Fruit fly (Drosophila melanogaster) whole organism, pupa: ENCODE data around the gene KLHL18.
A peak's percentile ranks its signal among the peaks of the same experiment; 100 is the strongest.

Experiments used
- CG10348 ChIP-seq: fragments of 200-800 bp; sonication (Bioruptor generic); IDR thresholded peaks from 2 replicates; pipeline ENCODE4 v1.3.6; 2022; ENCODE audit warnings: missing biosample characterization, missing genetic modification characterization
- CG12605 ChIP-seq: fragments of 200-800 bp; sonication (Bioruptor generic); IDR thresholded peaks from 2 replicates; pipeline ENCODE4 v1.3.6; 2022; ENCODE audit warnings: missing biosample characterization, missing genetic modification characterization
- CG13204 ChIP-seq: fragments of 200-800 bp; sonication (Bioruptor generic); optimal IDR thresholded peaks from 2 replicates; lab custom pipeline; 2018; ENCODE audit warnings: missing biosample characterization, mild to moderate bottlenecking, missing genetic modification characterization, moderate library complexity
- CG14655 ChIP-seq: fragments of 200-800 bp; sonication (Bioruptor generic); optimal IDR thresholded peaks from 3 replicates; lab custom pipeline; 2017; ENCODE audit warnings: mild to moderate bottlenecking, missing biosample characterization, missing genetic modification reagents, missing genetic modification characterization
- CG15710 ChIP-seq: fragments of 200-800 bp; sonication (Bioruptor generic); optimal IDR thresholded peaks from 2 replicates; lab custom pipeline; 2018; ENCODE audit warnings: missing biosample characterization, mild to moderate bottlenecking, missing genetic modification characterization, moderate library complexity
- CG17806 ChIP-seq: fragments of 200-800 bp; sonication (Bioruptor generic); optimal IDR thresholded peaks from 2 replicates; lab custom pipeline; 2018; ENCODE audit warnings: missing biosample characterization, mild to moderate bottlenecking, missing genetic modification characterization, moderate library complexity
- CG32121 ChIP-seq: fragments of 200-800 bp; sonication (Bioruptor generic); IDR thresholded peaks from 2 replicates; pipeline ENCODE4 v1.3.6; 2022; ENCODE audit warnings: missing biosample characterization, missing genetic modification characterization
- CG34367 ChIP-seq: fragments of 200-800 bp; sonication (Bioruptor generic); optimal IDR thresholded peaks from 2 replicates; lab custom pipeline; 2018; ENCODE audit warnings: missing biosample characterization, mild to moderate bottlenecking, missing genetic modification characterization
- CG4496 ChIP-seq: fragments of 200-800 bp; sonication (Bioruptor generic); IDR thresholded peaks from 3 replicates; pipeline ENCODE4 v1.3.6; 2022; ENCODE audit warnings: missing biosample characterization, missing genetic modification characterization
- CG8159 ChIP-seq: fragments of 200-800 bp; sonication (Bioruptor generic); optimal IDR thresholded peaks from 3 replicates; lab custom pipeline; 2018; ENCODE audit warnings: missing biosample characterization, mild to moderate bottlenecking, missing genetic modification characterization, moderate library complexity
- CG8301 ChIP-seq: fragments of 200-800 bp; sonication (Bioruptor generic); optimal IDR thresholded peaks from 2 replicates; lab custom pipeline; 2018; ENCODE audit warnings: missing biosample characterization, mild to moderate bottlenecking, missing genetic modification characterization
- CG9948 ChIP-seq: fragments of 200-800 bp; sonication (Bioruptor generic); optimal IDR thresholded peaks from 2 replicates; lab custom pipeline; 2018; ENCODE audit warnings: missing biosample characterization, mild to moderate bottlenecking, missing genetic modification characterization, moderate library complexity
- D1 ChIP-seq: fragments of 200-800 bp; sonication (Bioruptor generic); optimal IDR thresholded peaks from 2 replicates; lab custom pipeline; 2018; ENCODE audit warnings: missing biosample characterization, mild to moderate bottlenecking, missing genetic modification characterization, moderate library complexity
- EcR ChIP-seq: fragments of 200-800 bp; sonication (Bioruptor generic); optimal IDR thresholded peaks from 3 replicates; lab custom pipeline; 2019; ENCODE audit warnings: missing biosample characterization, missing genetic modification characterization, mild to moderate bottlenecking, moderate library complexity, missing genetic modification reagents
- Ets98B ChIP-seq: fragments of 200-800 bp; sonication (Bioruptor generic); IDR thresholded peaks from 2 replicates; pipeline ENCODE4 v1.3.6; 2022; ENCODE audit warnings: missing biosample characterization, missing genetic modification characterization
- Pif1A ChIP-seq: fragments of 200-800 bp; sonication (Bioruptor generic); optimal IDR thresholded peaks from 3 replicates; lab custom pipeline; 2016; ENCODE audit warnings: missing biosample characterization, missing genetic modification characterization
- Pif1B ChIP-seq: fragments of 200-800 bp; sonication (Bioruptor generic); optimal IDR thresholded peaks from 3 replicates; lab custom pipeline; 2016; ENCODE audit warnings: missing biosample characterization, missing genetic modification characterization
- Snoo ChIP-seq: fragments of 200-800 bp; sonication (Bioruptor generic); optimal IDR thresholded peaks from 3 replicates; lab custom pipeline; 2017; ENCODE audit warnings: missing biosample characterization, mild to moderate bottlenecking, missing genetic modification characterization, inconsistent platforms
- fd96Ca ChIP-seq: fragments of 200-800 bp; sonication (Bioruptor generic); IDR thresholded peaks from 3 replicates; pipeline ENCODE4 v1.3.6; 2022; ENCODE audit warnings: missing biosample characterization, missing genetic modification characterization
- gl ChIP-seq: fragments of 200-800 bp; sonication (Bioruptor generic); optimal IDR thresholded peaks from 2 replicates; lab custom pipeline; 2018; ENCODE audit warnings: missing biosample characterization, mild to moderate bottlenecking, missing genetic modification characterization
- rn ChIP-seq: fragments of 200-800 bp; sonication (Bioruptor generic); IDR thresholded peaks from 2 replicates; pipeline ENCODE4 v1.3.6; 2022; ENCODE audit warnings: missing biosample characterization, missing genetic modification characterization

The KLHL18 gene

DNA sequence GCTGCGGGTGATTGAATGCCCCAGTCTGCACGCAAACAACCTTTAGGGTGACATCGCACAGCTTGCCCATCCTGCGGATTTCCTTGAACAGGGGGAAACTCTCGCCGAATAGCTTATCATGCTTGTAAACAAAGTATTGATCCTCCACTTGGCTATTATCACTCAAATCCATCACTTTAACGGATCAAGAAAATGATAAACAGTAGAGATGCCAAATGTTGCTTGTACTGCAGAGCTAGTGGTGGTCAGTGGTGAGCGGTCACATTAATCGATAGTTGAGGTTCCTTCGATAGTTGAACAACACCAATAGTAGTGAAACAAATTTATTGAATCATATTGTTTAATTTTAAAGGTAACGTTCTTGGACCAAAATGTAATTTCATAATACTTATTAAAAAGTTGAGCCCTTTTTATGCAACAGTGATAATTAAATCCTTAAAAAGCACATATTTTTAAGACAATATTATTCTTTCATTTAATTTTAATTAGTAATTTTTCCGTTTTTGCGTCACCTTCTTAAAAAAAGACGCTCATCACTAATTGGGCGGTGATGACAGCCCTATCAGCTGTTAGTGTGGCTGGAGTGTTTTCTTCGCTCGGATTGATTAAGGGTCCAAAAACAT lies at the start of gene KLHL18, which contains the start of gene GCC185:
TSS of gene KLHL18 (minus strand) at position 233 of the 623 bp plus-strand sequence.
TSS of gene GCC185 (plus strand) at position 571 of the 623 bp plus-strand sequence.
- TF ChIP-seq fd96Ca (GFP tag; lab: Robert Waterston, UW) (no peak), CG13204 (GFP tag; lab: Kevin White, UChicago) (no peak), D1 (tag; lab: Kevin White, UChicago) (no peak), Pif1B (GFP tag; lab: Kevin White, UChicago) (no peak), CG12605 (GFP tag; lab: Robert Waterston, UW) (no peak), CG4496 (peak; percentile 54; the same call in 1 of the 3 replicates), CG9948 (tag; lab: Kevin White, UChicago) (peak; percentile 77), CG8301 (tag; lab: Kevin White, UChicago) (no peak), CG8159 (tag; lab: Kevin White, UChicago) (peak; percentile 82), CG34367 (peak; percentile 54), CG14655 (GFP tag; lab: Kevin White, UChicago) (no peak), CG17806 (tag; lab: Kevin White, UChicago) (peak; percentile 61), CG32121 (GFP tag; lab: Robert Waterston, UW) (no peak; the same call in 1 of the 2 replicates), CG10348 (peak; percentile 46; the same call in 1 of the 2 replicates), gl (tag; lab: Kevin White, UChicago) (no peak), Ets98B (GFP tag; lab: Robert Waterston, UW) (no peak; the same call in 1 of the 2 replicates), Pif1A (GFP tag; lab: Kevin White, UChicago) (no peak), CG15710 (tag; lab: Kevin White, UChicago) (peak; percentile 74), EcR (GFP tag; lab: Kevin White, UChicago) (peak; percentile 9), Snoo (tag; lab: Kevin White, UChicago) (peak; percentile 67), rn (GFP tag; lab: Robert Waterston, UW) (peak; percentile 57; the same call in 1 of the 2 replicates)

DNA sequence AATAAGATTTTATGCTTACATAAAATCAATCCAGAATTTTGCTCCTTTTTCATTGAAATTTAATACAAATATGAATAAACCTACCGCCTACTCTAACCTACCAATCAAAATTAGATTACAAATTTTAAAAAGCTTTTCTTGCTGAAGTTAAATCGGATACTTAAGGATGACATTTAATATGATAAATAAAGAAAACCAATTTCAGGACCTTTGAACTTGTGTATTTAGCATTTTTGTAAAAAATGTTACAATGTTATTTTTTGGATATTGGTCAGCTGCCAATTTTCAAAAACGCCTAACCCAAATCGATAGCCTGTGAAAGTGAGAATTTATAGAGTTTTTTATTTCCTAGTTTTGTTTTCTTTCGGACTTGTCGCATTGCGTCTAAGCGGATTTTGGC lies 38.9 kb upstream of the KLHL18 start, which contains the start of gene CG14739:
TSS of gene CG14739 (minus strand) at position 101 of the 400 bp plus-strand sequence.
- TF ChIP-seq CG15710 (tag; lab: Kevin White, UChicago) (no peak), CG14655 (GFP tag; lab: Kevin White, UChicago) (no peak), Pif1A (GFP tag; lab: Kevin White, UChicago) (no peak), CG17806 (tag; lab: Kevin White, UChicago) (no peak), CG32121 (GFP tag; lab: Robert Waterston, UW) (no peak), rn (GFP tag; lab: Robert Waterston, UW) (no peak), CG8159 (tag; lab: Kevin White, UChicago) (no peak), CG4496 (no peak), Snoo (tag; lab: Kevin White, UChicago) (no peak), D1 (tag; lab: Kevin White, UChicago) (no peak)

DNA sequence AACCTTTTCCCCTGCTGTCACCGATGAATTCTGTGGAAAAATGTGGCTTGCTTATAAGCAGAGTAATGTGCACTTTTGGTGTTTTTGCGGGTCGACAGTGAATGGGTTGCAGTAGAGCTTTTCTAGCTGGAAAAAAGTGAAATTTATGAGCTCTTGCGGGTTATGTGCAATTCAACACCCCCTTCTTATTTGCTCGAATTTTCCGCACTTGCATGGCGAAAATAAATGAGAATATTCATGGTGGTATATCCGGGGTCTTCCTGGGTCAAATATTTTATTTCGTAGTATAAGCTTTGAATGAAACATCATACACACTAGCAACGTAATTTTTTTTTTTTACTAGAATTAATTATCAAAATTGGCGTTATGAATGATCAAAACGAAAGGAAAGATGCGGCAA lies 30.0 kb upstream of the KLHL18 start, which contains the start of gene CG14736:
TSS of gene CG14736 (plus strand) at position 301 of the 400 bp plus-strand sequence.
- no peak for TF ChIP-seq CG17806 (tag; lab: Kevin White, UChicago)

DNA sequence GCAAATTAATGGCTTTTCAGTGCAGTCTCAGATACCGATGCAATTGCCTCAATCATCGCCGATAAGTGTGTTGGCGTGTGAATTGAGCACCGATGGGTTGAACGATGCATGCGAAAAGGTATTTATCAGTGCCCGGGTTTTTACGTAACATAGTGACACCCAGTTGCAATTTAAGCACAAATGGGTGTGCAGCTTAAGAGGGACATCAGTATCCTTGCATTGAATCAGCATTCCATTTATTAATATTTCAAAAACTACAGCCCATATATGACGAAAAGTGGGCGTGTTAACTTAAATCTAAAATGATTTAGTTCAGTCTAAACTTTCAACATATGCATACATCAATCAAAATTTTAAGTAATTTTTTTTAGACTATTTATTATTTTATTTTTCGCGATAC lies 22.6 kb upstream of the KLHL18 start, which contains the start of gene ssp5:
TSS of gene ssp5 (plus strand) at position 301 of the 400 bp plus-strand sequence.
- no peak for TF ChIP-seq CG34367
- no peak for TF ChIP-seq CG13204 (GFP tag; lab: Kevin White, UChicago)
- TF ChIP-seq fd96Ca (GFP tag; lab: Robert Waterston, UW), result no peak
- no peak for TF ChIP-seq CG14655 (GFP tag; lab: Kevin White, UChicago)
- no peak for TF ChIP-seq Pif1A (GFP tag; lab: Kevin White, UChicago)
- TF ChIP-seq CG10348, result no peak
- TF ChIP-seq Ets98B (GFP tag; lab: Robert Waterston, UW), result no peak
- no peak for TF ChIP-seq rn (GFP tag; lab: Robert Waterston, UW)
- no peak for TF ChIP-seq CG9948 (tag; lab: Kevin White, UChicago)
- no peak for TF ChIP-seq CG4496
- TF ChIP-seq CG8159 (tag; lab: Kevin White, UChicago), result no peak
- TF ChIP-seq D1 (tag; lab: Kevin White, UChicago), result no peak
- TF ChIP-seq CG8301 (tag; lab: Kevin White, UChicago), result no peak
- TF ChIP-seq Snoo (tag; lab: Kevin White, UChicago), result no peak
- TF ChIP-seq CG17806 (tag; lab: Kevin White, UChicago), result no peak
- TF ChIP-seq gl (tag; lab: Kevin White, UChicago), result no peak
- no peak for TF ChIP-seq CG12605 (GFP tag; lab: Robert Waterston, UW)
- no peak for TF ChIP-seq EcR (GFP tag; lab: Kevin White, UChicago)

DNA sequence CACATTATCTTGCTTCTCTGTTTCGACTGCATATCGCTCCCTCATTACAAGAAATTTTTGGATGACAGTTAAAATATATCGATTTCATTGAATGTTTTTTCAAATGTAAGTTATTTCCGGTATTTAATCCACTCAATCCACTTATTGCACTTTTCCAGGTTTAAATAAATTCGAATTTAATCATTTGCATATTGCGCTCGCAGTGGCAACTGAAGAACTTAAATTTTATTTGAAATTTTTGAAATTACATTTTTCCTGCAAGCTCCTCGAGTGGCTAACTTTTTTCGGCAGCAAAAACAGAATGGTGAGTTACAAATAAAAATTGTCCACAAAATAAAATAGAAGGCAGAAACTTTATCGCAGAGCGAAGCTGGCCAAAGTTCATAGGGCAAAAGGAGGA lies 21.4 kb upstream of the KLHL18 start, which contains the start of the genes CG31358, CG42504 and CG42505:
TSS of gene CG31358 (minus strand) at position 101 of the 400 bp plus-strand sequence.
TSS of gene CG42504 (minus strand) at position 101 of the 400 bp plus-strand sequence.
TSS of gene CG42505 (minus strand) at position 101 of the 400 bp plus-strand sequence.
- TF ChIP-seq Pif1A (GFP tag; lab: Kevin White, UChicago), result no peak
- TF ChIP-seq Pif1B (GFP tag; lab: Kevin White, UChicago), result no peak

DNA sequence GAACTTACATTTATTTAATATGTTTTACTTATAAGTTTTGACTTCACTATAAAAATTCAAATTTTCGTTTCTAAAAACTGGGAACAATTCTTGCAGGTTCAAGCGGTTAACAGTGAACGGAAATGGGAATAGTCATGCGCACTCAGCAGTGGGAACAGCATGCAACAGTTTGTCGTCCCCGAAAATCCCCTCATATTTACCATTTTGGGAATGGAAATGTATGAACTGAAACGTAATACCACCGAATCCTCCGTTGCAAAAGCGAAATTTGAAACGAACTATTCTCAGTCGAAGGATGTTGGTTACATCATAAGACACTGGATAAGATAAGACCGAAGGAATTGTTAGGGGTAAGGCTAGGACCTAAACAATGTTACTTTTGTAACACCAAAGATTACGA lies 10.8 kb upstream of the KLHL18 start:
- TF ChIP-seq D1 (tag; lab: Kevin White, UChicago) (no peak), CG10348 (no peak), fd96Ca (GFP tag; lab: Robert Waterston, UW) (no peak), CG13204 (GFP tag; lab: Kevin White, UChicago) (no peak), CG15710 (tag; lab: Kevin White, UChicago) (no peak)
